Worm (Caenorhabditis elegans) whole organism, L4 larva: ENCODE data around the gene F52G3.5.
A peak's percentile ranks its signal among the peaks of the same experiment; 100 is the strongest.

Source experiments
- aha-1 ChIP-seq: fragments of 150-350 bp; peaks from one replicate; lab custom pipeline; 2014; ENCODE audit warnings: missing biosample characterization, missing genetic modification characterization
- aly-2 ChIP-seq: sonication (generic microtip); optimal IDR thresholded peaks from 2 replicates; lab custom pipeline; 2018; ENCODE audit warnings: missing biosample characterization, missing genetic modification characterization
- ceh-20 ChIP-seq: fragments of 200-800 bp; sonication (Bioruptor generic); IDR thresholded peaks from 2 replicates; pipeline ENCODE4 v1.3.6; 2022; ENCODE audit warnings: missing genetic modification reagents, missing genetic modification characterization, missing compliant biosample characterization
- ces-1 ChIP-seq: fragments of 150-350 bp; sonication (generic microtip); optimal IDR thresholded peaks from 4 replicates; lab custom pipeline; 2014; ENCODE audit warnings: missing biosample characterization, missing genetic modification reagents, missing genetic modification characterization
- jun-1 ChIP-seq: fragments of 150-350 bp; optimal IDR thresholded peaks from 2 replicates; lab custom pipeline; 2014; ENCODE audit warnings: missing biosample characterization, missing genetic modification reagents, missing genetic modification characterization
- madf-5 ChIP-seq, 2 experiments: fragments of 200-800 bp; sonication (Bioruptor generic); IDR thresholded peaks; 2 replicates each; pipeline ENCODE4 v1.3.6; 2022; ENCODE audit warnings: missing compliant biosample characterization in 2 of 2, missing genetic modification characterization in 2 of 2
- mdl-1 ChIP-seq, 2 experiments: fragments of 150-350 bp in 1 of 2; sonication (generic microtip) in 1 of 2; optimal IDR thresholded peaks; 2 replicates each; lab custom pipeline; 2014 to 2017; ENCODE audit warnings: missing biosample characterization in 2 of 2, missing genetic modification characterization in 2 of 2
- nhr-25 ChIP-seq: sonication (generic microtip); optimal IDR thresholded peaks from 2 replicates; lab custom pipeline; 2017; ENCODE audit warnings: missing genetic modification characterization, mild to moderate bottlenecking, missing compliant biosample characterization, antibody characterized with exemption, moderate library complexity, borderline replicate concordance; ENCODE audit not compliant: insufficient read depth
- spr-3 ChIP-seq: fragments of 200-800 bp; sonication (Bioruptor generic); optimal IDR thresholded peaks from 2 replicates; lab custom pipeline; 2018; ENCODE audit warnings: mild to moderate bottlenecking, missing genetic modification characterization, missing compliant biosample characterization
- unc-39 ChIP-seq: sonication (generic microtip); optimal IDR thresholded peaks from 2 replicates; lab custom pipeline; 2017; ENCODE audit warnings: missing biosample characterization, missing genetic modification characterization
- unc-62 ChIP-seq, 3 experiments: fragments of 150-350 bp in 1 of 3; sonication (generic microtip); optimal IDR thresholded peaks in 2 of 3; peaks in 1 of 3; 1 replicate in 1 of 3; 2 replicates in 2 of 3; lab custom pipeline; 2014 to 2017; ENCODE audit warnings: missing biosample characterization in 3 of 3, missing genetic modification characterization in 3 of 3, missing genetic modification reagents in 3 of 3, missing genotype in 1 of 3
- zag-1 ChIP-seq: fragments of 150-350 bp; optimal IDR thresholded peaks from 2 replicates; lab custom pipeline; 2014; ENCODE audit warnings: missing biosample characterization, missing genetic modification characterization
- ztf-7 ChIP-seq: fragments of 150-350 bp; optimal IDR thresholded peaks from 2 replicates; lab custom pipeline; 2014; ENCODE audit warnings: missing biosample characterization, missing genetic modification characterization

- TF ChIP-seq unc-62 (GFP tag; optimal IDR thresholded peaks at IDR 0.05 in 1 of 2; lab: Kevin White, UChicago) = no peak
- no peak for TF ChIP-seq unc-62 (tag; optimal IDR thresholded peaks at IDR 0.05; lab: Kevin White, UChicago)
- TF ChIP-seq ces-1 (GFP tag; lab: Kevin White, UChicago) = no peak
- no peak for TF ChIP-seq ceh-20 (GFP tag; lab: Robert Waterston, UW)
- TF ChIP-seq ztf-7 (tag; lab: Kevin White, UChicago) = no peak
- TF ChIP-seq nhr-25 = no peak
- no peak for TF ChIP-seq jun-1
- TF ChIP-seq madf-5 (GFP tag; IDR thresholded peaks at IDR 0.05; lab: Robert Waterston, UW) = no peak
- TF ChIP-seq aha-1 (tag; lab: Kevin White, UChicago) = peak; percentile 91
- TF ChIP-seq aly-2 (tag; lab: Kevin White, UChicago) = no peak
- no peak for TF ChIP-seq unc-39 (tag; lab: Kevin White, UChicago)
- TF ChIP-seq zag-1 (tag; lab: Kevin White, UChicago) = no peak
- TF ChIP-seq mdl-1 (tag; optimal IDR thresholded peaks at IDR 0.05; lab: Kevin White, UChicago) = no peak
- no peak for TF ChIP-seq spr-3 (GFP tag; lab: Kevin White, UChicago)
These were observed 43.2 kb upstream of the F52G3.5 start for ce11 chrX:17019098-17019497.
